Worm (Caenorhabditis elegans) whole organism, young adult: ENCODE measurements around the gene C26E6.1.

Experiments used
- C17E4.6 ChIP-seq: fragments of 200-800 bp; sonication (Bioruptor generic); IDR thresholded peaks from 2 replicates; pipeline ENCODE4 v1.3.6; 2022; ENCODE audit warnings: missing genetic modification reagents, missing genetic modification characterization, missing compliant biosample characterization
- D2030.7 ChIP-seq: fragments of 200-800 bp; sonication (Bioruptor generic); IDR thresholded peaks from 2 replicates; pipeline ENCODE4 v1.3.6; 2022; ENCODE audit warnings: missing genetic modification reagents, missing genetic modification characterization, missing compliant biosample characterization
- F23B12.7 ChIP-seq: sonication (generic microtip); optimal IDR thresholded peaks from 2 replicates; lab custom pipeline; 2017; ENCODE audit warnings: missing genetic modification characterization, mild to moderate bottlenecking, missing compliant biosample characterization, antibody characterized with exemption, moderate library complexity; ENCODE audit not compliant: insufficient read depth
- F33H1.4 ChIP-seq: fragments of 200-800 bp; sonication (Bioruptor generic); IDR thresholded peaks from 2 replicates; pipeline ENCODE4 v1.3.6; 2022; ENCODE audit warnings: missing genetic modification reagents, missing genetic modification characterization, missing compliant biosample characterization
- F52B5.7 ChIP-seq: sonication (generic microtip); optimal IDR thresholded peaks from 2 replicates; lab custom pipeline; 2016; ENCODE audit warnings: mild to moderate bottlenecking, missing genetic modification characterization, missing compliant biosample characterization
- F57C9.4 ChIP-seq: sonication (generic microtip); optimal IDR thresholded peaks from 2 replicates; lab custom pipeline; 2017; ENCODE audit warnings: mild to moderate bottlenecking, missing genetic modification characterization, missing compliant biosample characterization
- K11D2.4 ChIP-seq: fragments of 200-800 bp; sonication (Bioruptor generic); IDR thresholded peaks from 2 replicates; pipeline ENCODE4 v1.3.6; 2022; ENCODE audit warnings: missing genetic modification reagents, missing genetic modification characterization, missing compliant biosample characterization
- K12H6.12 ChIP-seq: fragments of 200-800 bp; sonication (Bioruptor generic); optimal IDR thresholded peaks from 2 replicates; lab custom pipeline; 2018; ENCODE audit warnings: mild to moderate bottlenecking, missing genetic modification characterization, missing compliant biosample characterization
- attf-3 ChIP-seq: fragments of 200-800 bp; sonication (Bioruptor generic); conservative IDR thresholded peaks from 2 replicates; pipeline ENCODE4 v1.3.6; 2022; ENCODE audit warnings: missing genetic modification reagents, missing genetic modification characterization, missing compliant biosample characterization
- attf-5 ChIP-seq: fragments of 200-800 bp; sonication (Bioruptor generic); optimal IDR thresholded peaks from 2 replicates; lab custom pipeline; 2018; ENCODE audit warnings: mild to moderate bottlenecking, missing genetic modification characterization, missing compliant biosample characterization
- cebp-1 ChIP-seq, 2 experiments: fragments of 200-800 bp in 1 of 2; sonication (Bioruptor generic) in 1 of 2; sonication (generic microtip) in 1 of 2; IDR thresholded peaks in 1 of 2; optimal IDR thresholded peaks in 1 of 2; 2 replicates each; pipeline versions ENCODE4 v1.3.6 to Lab custom; 2017 to 2022; ENCODE audit warnings: missing compliant biosample characterization in 2 of 2, missing genetic modification characterization in 2 of 2, mild to moderate bottlenecking in 1 of 2, missing genetic modification reagents in 1 of 2, moderate library complexity in 1 of 2
- ceh-58 ChIP-seq: fragments of 200-800 bp; sonication (Bioruptor generic); IDR thresholded peaks from 2 replicates; pipeline ENCODE4 v1.3.6; 2022; ENCODE audit warnings: missing genetic modification characterization, missing compliant biosample characterization
- chd-7 ChIP-seq: sonication (generic microtip); optimal IDR thresholded peaks from 2 replicates; lab custom pipeline; 2016; ENCODE audit warnings: mild to moderate bottlenecking, missing genetic modification characterization, moderate library complexity, missing compliant biosample characterization
- die-1 ChIP-seq: sonication (generic microtip); optimal IDR thresholded peaks from 2 replicates; lab custom pipeline; 2016; ENCODE audit warnings: missing genotype, mild to moderate bottlenecking, missing genetic modification characterization, missing compliant biosample characterization
- efl-1 ChIP-seq: fragments of 150-350 bp; optimal IDR thresholded peaks from 2 replicates; lab custom pipeline; 2014; ENCODE audit warnings: missing biosample characterization, missing genetic modification reagents, missing genetic modification characterization
- egrh-3 ChIP-seq: fragments of 200-800 bp; sonication (Bioruptor generic); IDR thresholded peaks from 2 replicates; pipeline ENCODE4 v1.3.6; 2022; ENCODE audit warnings: missing genetic modification reagents, missing genetic modification characterization, missing compliant biosample characterization
- fkh-3 ChIP-seq: sonication (generic microtip); optimal IDR thresholded peaks from 2 replicates; lab custom pipeline; 2016; ENCODE audit warnings: mild to moderate bottlenecking, missing genetic modification characterization, missing compliant biosample characterization
- hlh-26 ChIP-seq: fragments of 200-800 bp; sonication (Bioruptor generic); conservative IDR thresholded peaks from 2 replicates; pipeline ENCODE4 v1.3.6; 2022; ENCODE audit warnings: missing genetic modification reagents, missing genetic modification characterization, missing compliant biosample characterization
- hmg-1.2 ChIP-seq: fragments of 200-800 bp; sonication (Bioruptor generic); IDR thresholded peaks from 2 replicates; pipeline ENCODE4 v1.3.6; 2022; ENCODE audit warnings: missing genetic modification reagents, missing genetic modification characterization, missing compliant biosample characterization
- lir-1 ChIP-seq: fragments of 200-800 bp; sonication (Bioruptor generic); conservative IDR thresholded peaks from 2 replicates; pipeline ENCODE4 v1.3.6; 2022; ENCODE audit warnings: missing genetic modification reagents, missing genetic modification characterization, missing compliant biosample characterization
- madf-6 ChIP-seq: fragments of 200-800 bp; sonication (Bioruptor generic); IDR thresholded peaks from 2 replicates; pipeline ENCODE4 v1.3.6; 2022; ENCODE audit warnings: missing genetic modification reagents, missing genetic modification characterization, missing compliant biosample characterization
- madf-8 ChIP-seq: fragments of 200-800 bp; sonication (Bioruptor generic); conservative IDR thresholded peaks from 2 replicates; pipeline ENCODE4 v1.3.6; 2022; ENCODE audit warnings: missing genetic modification reagents, missing genetic modification characterization, missing compliant biosample characterization
- mes-4 ChIP-seq: sonication (generic microtip); optimal IDR thresholded peaks from 2 replicates; lab custom pipeline; 2016; ENCODE audit warnings: missing genotype, missing genetic modification characterization, missing compliant biosample characterization
- nfya-1 ChIP-seq: sonication (generic microtip); optimal IDR thresholded peaks from 2 replicates; lab custom pipeline; 2017; ENCODE audit warnings: antibody characterized with exemption, missing compliant biosample characterization, missing genetic modification characterization, borderline replicate concordance; ENCODE audit not compliant: insufficient read depth
- pbrm-1 ChIP-seq: fragments of 200-800 bp; sonication (Bioruptor generic); IDR thresholded peaks from 2 replicates; pipeline ENCODE4 v1.3.6; 2022; ENCODE audit warnings: missing genetic modification reagents, missing genetic modification characterization, missing compliant biosample characterization
- rcor-1 ChIP-seq: fragments of 200-800 bp; sonication (Bioruptor generic); IDR thresholded peaks from 2 replicates; pipeline ENCODE4 v1.3.6; 2022; ENCODE audit warnings: missing genetic modification reagents, missing genetic modification characterization, missing compliant biosample characterization
- rpc-1 ChIP-seq, 2 experiments: fragments of 150-350 bp in 1 of 2; sonication (generic microtip) in 1 of 2; optimal IDR thresholded peaks; 2 replicates each; lab custom pipeline; 2014 to 2018; ENCODE audit warnings: missing biosample characterization in 1 of 2, missing genetic modification characterization in 1 of 2, missing genetic modification reagents in 1 of 2, missing genotype in 1 of 2
- tlf-1 ChIP-seq: fragments of 200-800 bp; sonication (Bioruptor generic); optimal IDR thresholded peaks from 2 replicates; lab custom pipeline; 2018; ENCODE audit warnings: mild to moderate bottlenecking, missing genetic modification characterization, missing compliant biosample characterization
- unc-130 ChIP-seq: sonication (generic microtip); optimal IDR thresholded peaks from 2 replicates; lab custom pipeline; 2016; ENCODE audit warnings: missing genetic modification reagents, missing genetic modification characterization, missing compliant biosample characterization
- xnd-1 ChIP-seq: sonication (generic microtip); optimal IDR thresholded peaks from 2 replicates; lab custom pipeline; 2016; ENCODE audit warnings: missing genotype, missing genetic modification reagents, missing genetic modification characterization, missing compliant biosample characterization
- zfh-2 ChIP-seq: fragments of 200-800 bp; sonication (Bioruptor generic); conservative IDR thresholded peaks from 2 replicates; pipeline ENCODE4 v1.3.6; 2022; ENCODE audit warnings: missing genetic modification reagents, missing genetic modification characterization, missing compliant biosample characterization
- ztf-25 ChIP-seq: fragments of 200-800 bp; sonication (Bioruptor generic); IDR thresholded peaks from 2 replicates; pipeline ENCODE4 v1.3.6; 2022; ENCODE audit warnings: missing genetic modification reagents, missing genetic modification characterization, missing compliant biosample characterization
- ztf-28 ChIP-seq: fragments of 200-800 bp; sonication (Bioruptor generic); IDR thresholded peaks from 2 replicates; pipeline ENCODE4 v1.3.6; 2022; ENCODE audit warnings: missing genetic modification reagents, missing genetic modification characterization, missing compliant biosample characterization

C26E6.1 gene

ce11 chrIII:4947352-4947751, 9.3 kb upstream of the C26E6.1 start (continued):
- TF ChIP-seq ztf-28 (0 out of 2 replicates have a peak, but pooled peaks have one; percentile 21), F33H1.4 (GFP tag; lab: Robert Waterston, UW) (0 out of 2 replicates have a peak, but pooled peaks have one; percentile 8), madf-6 (GFP tag; lab: Robert Waterston, UW) (peak; percentile 45), fkh-3 (tag; lab: Kevin White, UChicago) (peak; percentile 20), pbrm-1 (0 out of 2 replicates have a peak, but pooled peaks have one; percentile 35), chd-7 (tag; lab: Kevin White, UChicago) (peak; percentile 56), C17E4.6 (GFP tag; lab: Robert Waterston, UW) (0 out of 2 replicates have a peak, but pooled peaks have one; percentile 20), rcor-1 (GFP tag; lab: Robert Waterston, UW) (0 out of 2 replicates have a peak, but pooled peaks have one; percentile 15)

DNA sequence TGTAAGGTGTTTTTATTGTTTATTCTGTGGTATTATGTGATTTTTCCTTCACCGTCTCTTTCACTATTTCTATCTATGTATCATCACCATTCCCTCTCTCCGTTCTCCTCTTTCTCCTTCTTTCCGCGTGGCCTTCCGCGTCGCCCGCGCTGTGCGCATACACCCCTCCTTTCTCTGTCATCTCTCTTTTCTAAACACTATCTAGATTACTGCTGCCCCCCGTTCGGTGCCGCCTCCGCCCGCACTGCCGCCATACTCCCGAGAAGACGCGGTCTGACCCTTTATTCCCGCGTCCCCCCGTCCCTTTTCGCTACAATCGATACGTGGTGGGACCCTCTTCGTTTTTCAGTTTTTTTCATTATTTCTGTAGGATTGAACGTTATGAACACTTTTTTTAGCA, 8.0 kb upstream of the C26E6.1 start:
- TF ChIP-seq xnd-1 (tag; lab: Kevin White, UChicago): no peak
- TF ChIP-seq efl-1 (GFP tag; lab: Kevin White, UChicago): peak; percentile 48
- TF ChIP-seq rpc-1 (optimal IDR thresholded peaks at IDR 0.05; lab: Kevin White, UChicago): no peak
- no peak for TF ChIP-seq rpc-1 (tag; optimal IDR thresholded peaks at IDR 0.05; lab: Kevin White, UChicago)
- TF ChIP-seq madf-6 (GFP tag; lab: Robert Waterston, UW): peak; percentile 50; the same call in 1 of the 2 replicates
- TF ChIP-seq hmg-1.2 (GFP tag; lab: Robert Waterston, UW): peak; percentile 52; the same call in 1 of the 2 replicates
- peak; percentile 90 for TF ChIP-seq zfh-2 (GFP tag; lab: Robert Waterston, UW)
- peak; percentile 25; the same call in 1 of the 2 replicates for TF ChIP-seq D2030.7 (GFP tag; lab: Robert Waterston, UW)
- peak; percentile 63; the same call in 1 of the 2 replicates for TF ChIP-seq egrh-3 (GFP tag; lab: Robert Waterston, UW)

DNA sequence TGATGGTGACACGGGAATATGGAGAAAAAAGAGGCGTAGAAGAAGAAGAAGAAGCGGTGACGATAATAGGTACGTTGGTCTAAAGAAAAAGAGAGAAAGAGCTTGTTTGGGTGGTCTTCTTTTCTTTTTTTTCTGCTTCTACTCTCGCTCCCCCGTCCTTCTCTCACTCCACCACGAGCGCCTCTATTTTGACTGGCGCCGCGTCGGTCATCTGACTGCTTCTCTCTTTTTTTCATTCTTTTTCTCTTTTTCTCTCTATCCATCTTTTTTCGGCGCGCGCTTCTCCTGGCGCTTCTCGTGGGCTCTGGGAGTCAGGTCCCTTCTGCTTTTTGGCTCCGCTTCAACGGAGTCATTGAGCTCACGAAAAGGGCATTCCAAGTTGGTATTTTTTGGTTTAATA, 6.3 kb upstream of the C26E6.1 start:
- TF ChIP-seq F23B12.7: peak; percentile 13
- no peak for TF ChIP-seq nfya-1 (tag; lab: Kevin White, UChicago)
- TF ChIP-seq madf-8 (GFP tag; lab: Robert Waterston, UW): no peak
- no peak for TF ChIP-seq mes-4 (tag; lab: Kevin White, UChicago)
- TF ChIP-seq tlf-1 (GFP tag; lab: Kevin White, UChicago): no peak
- TF ChIP-seq F57C9.4 (tag; lab: Kevin White, UChicago): no peak
- TF ChIP-seq F52B5.7 (tag; lab: Kevin White, UChicago): no peak
- 0 out of 2 replicates have a peak, but pooled peaks have one; percentile 63 for TF ChIP-seq K11D2.4
- TF ChIP-seq hlh-26 (GFP tag; lab: Robert Waterston, UW): no peak
- TF ChIP-seq lir-1: no peak
- peak; percentile 88 for TF ChIP-seq zfh-2 (GFP tag; lab: Robert Waterston, UW)
- TF ChIP-seq cebp-1 (GFP tag; IDR thresholded peaks at IDR 0.05; lab: Robert Waterston, UW): no peak
- TF ChIP-seq cebp-1 (tag; optimal IDR thresholded peaks at IDR 0.05; lab: Kevin White, UChicago): peak; percentile 37
- TF ChIP-seq ztf-25 (GFP tag; lab: Robert Waterston, UW): no peak
- peak; percentile 13 for TF ChIP-seq attf-5 (GFP tag; lab: Kevin White, UChicago)
- no peak for TF ChIP-seq attf-3 (GFP tag; lab: Robert Waterston, UW)
- TF ChIP-seq hmg-1.2 (GFP tag; lab: Robert Waterston, UW): no peak; the same call in 1 of the 2 replicates
- TF ChIP-seq ceh-58 (GFP tag; lab: Robert Waterston, UW): no peak
- TF ChIP-seq K12H6.12: peak; percentile 29
- no peak for TF ChIP-seq die-1
- TF ChIP-seq unc-130 (GFP tag; lab: Kevin White, UChicago): no peak
